Fruit fly (Drosophila melanogaster) whole organism, wandering third instar larva: ENCODE data around the gene dpp.
A peak's percentile ranks its signal among the peaks of the same experiment; 100 is the strongest.

Source experiments
- Abd-B ChIP-seq: fragments of >200 bp; optimal IDR thresholded peaks from 2 replicates; lab custom pipeline; 2017; ENCODE audit warnings: missing biosample characterization, missing genetic modification characterization
- Hr83 ChIP-seq: fragments of 200-300 bp; sonication (Bioruptor generic); optimal IDR thresholded peaks from 2 replicates; lab custom pipeline; 2016; ENCODE audit warnings: missing biosample characterization, mild to moderate bottlenecking, missing genetic modification characterization, moderate library complexity; ENCODE audit not compliant: poor library complexity, severe bottlenecking
- Myc ChIP-seq: fragments of >200 bp; optimal IDR thresholded peaks from 2 replicates; lab custom pipeline; 2017
- N ChIP-seq: fragments of >200 bp; optimal IDR thresholded peaks from 2 replicates; lab custom pipeline; 2018; ENCODE audit warnings: missing biosample characterization, missing external identifiers, missing genetic modification characterization
- OdsH ChIP-seq: fragments of 200-800 bp; sonication (Bioruptor generic); optimal IDR thresholded peaks from 2 replicates; lab custom pipeline; 2016; ENCODE audit warnings: missing biosample characterization, mild to moderate bottlenecking, missing genetic modification characterization
- foxo ChIP-seq, 2 experiments: fragments of 200-800 bp; sonication (Bioruptor generic); optimal IDR thresholded peaks; 2 replicates in 1 of 2; 3 replicates in 1 of 2; lab custom pipeline; 2016 to 2017; ENCODE audit warnings: missing biosample characterization in 2 of 2, missing genetic modification characterization in 2 of 2
- psq ChIP-seq: fragments of 200-800 bp; sonication (Bioruptor generic); optimal IDR thresholded peaks from 3 replicates; lab custom pipeline; 2017; ENCODE audit warnings: missing biosample characterization, mild to moderate bottlenecking, missing genetic modification characterization, moderate library complexity

The dpp gene

dm6 chr2L:2494515-2495098 is 66.4 kb downstream of the dpp start:
- TF ChIP-seq OdsH (peak; percentile 9), Hr83 (GFP tag; lab: Kevin White, UChicago) (no peak), Myc (lab: Kevin White, UChicago) (no peak), psq (GFP tag; lab: Kevin White, UChicago) (peak; percentile 26), foxo (GFP tag; optimal IDR thresholded peaks at IDR 0.05; lab: Kevin White, UChicago) (peak in 1 of 2 experiments; percentile 9)

- TF ChIP-seq N (GFP tag; lab: Kevin White, UChicago), result no peak
- TF ChIP-seq Abd-B (GFP tag; lab: Kevin White, UChicago), result no peak
Observed at dm6 chr2L:2501823-2502222, 73.7 kb downstream of the dpp start.
